Worm (Caenorhabditis elegans) whole organism, L4 larva: Measurements from ENCODE around the gene srh-218.

Experiments
- ceh-44 ChIP-seq: fragments of 200-800 bp; sonication (Bioruptor generic); IDR thresholded peaks from 2 replicates; pipeline ENCODE4 v1.3.6; 2022; ENCODE audit warnings: missing genetic modification reagents, missing genetic modification characterization, missing compliant biosample characterization
- ces-1 ChIP-seq: fragments of 150-350 bp; sonication (generic microtip); optimal IDR thresholded peaks from 4 replicates; lab custom pipeline; 2014; ENCODE audit warnings: missing biosample characterization, missing genetic modification reagents, missing genetic modification characterization
- dmd-8 ChIP-seq: fragments of 200-800 bp; sonication (Bioruptor generic); IDR thresholded peaks from 2 replicates; pipeline ENCODE4 v1.3.6; 2022; ENCODE audit warnings: missing genetic modification characterization, missing compliant biosample characterization
- nhr-111 ChIP-seq: fragments of 200-800 bp; sonication (Bioruptor generic); optimal IDR thresholded peaks from 2 replicates; lab custom pipeline; 2018; ENCODE audit warnings: mild to moderate bottlenecking, missing genetic modification characterization, missing compliant biosample characterization
- nhr-237 ChIP-seq: sonication (generic microtip); optimal IDR thresholded peaks from 2 replicates; lab custom pipeline; 2017; ENCODE audit warnings: missing biosample characterization, missing genetic modification characterization
- skn-1 ChIP-seq: fragments of 150-350 bp; optimal IDR thresholded peaks from 2 replicates; lab custom pipeline; 2014; ENCODE audit warnings: missing biosample characterization, missing genetic modification characterization
- unc-62 ChIP-seq, 3 experiments: fragments of 150-350 bp in 1 of 3; sonication (generic microtip); optimal IDR thresholded peaks in 2 of 3; peaks in 1 of 3; 1 replicate in 1 of 3; 2 replicates in 2 of 3; lab custom pipeline; 2014 to 2017; ENCODE audit warnings: missing biosample characterization in 3 of 3, missing genetic modification characterization in 3 of 3, missing genetic modification reagents in 3 of 3, missing genotype in 1 of 3
- vab-7 ChIP-seq: fragments of 200-800 bp; sonication (Bioruptor generic); IDR thresholded peaks from 2 replicates; pipeline ENCODE4 v1.3.6; 2022; ENCODE audit warnings: missing genetic modification reagents, missing genetic modification characterization, missing compliant biosample characterization

DNA sequence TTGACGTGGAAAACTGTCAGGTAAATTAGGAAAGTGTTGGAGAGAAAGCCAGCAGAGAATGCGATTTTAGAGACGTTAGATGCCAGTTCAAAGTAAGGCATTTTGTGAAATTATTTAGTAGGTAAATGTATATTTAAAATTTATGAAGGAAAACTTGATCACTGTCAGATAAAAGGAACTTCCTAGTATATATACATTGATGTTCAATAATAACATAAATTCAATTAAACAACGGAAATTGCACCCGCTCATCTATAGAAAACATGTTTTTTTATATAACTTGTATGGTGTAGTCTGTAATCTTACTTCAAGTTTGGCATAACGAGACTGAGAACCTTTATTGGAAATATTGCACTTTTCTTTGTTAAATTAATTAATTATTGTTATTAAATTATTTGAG lies 34.7 kb upstream of the srh-218 start, which contains the start of gene str-71:
- TF ChIP-seq skn-1 (tag; lab: Kevin White, UChicago) (no peak), ceh-44 (GFP tag; lab: Robert Waterston, UW) (no peak), ces-1 (GFP tag; lab: Kevin White, UChicago) (no peak), vab-7 (no peak), dmd-8 (GFP tag; lab: Robert Waterston, UW) (no peak), nhr-237 (tag; lab: Kevin White, UChicago) (no peak), unc-62 (GFP tag; optimal IDR thresholded peaks at IDR 0.05 in 1 of 2; lab: Kevin White, UChicago) (no peak), unc-62 (tag; optimal IDR thresholded peaks at IDR 0.05; lab: Kevin White, UChicago) (no peak), nhr-111 (GFP tag; lab: Kevin White, UChicago) (no peak)
